Fruit fly (Drosophila melanogaster): ENCODE results near the gene Prp4k.

The Prp4k gene

dm6 chr3L:223019-223902 lies 12.0 kb upstream of the Prp4k start, which contains the start of the genes pyx and CG33229 (continued):
- TF ChIP-seq Hr3 (GFP tag; optimal IDR thresholded peaks at IDR 0.05), result peak; percentile 87
- TF ChIP-seq ewg (GFP tag; optimal IDR thresholded peaks at IDR 0.05), result peak; percentile 66
- no peak for TF ChIP-seq vnd (GFP tag; IDR thresholded peaks at IDR 0.05; ENCODE audit: partially characterized antibody)
- TF ChIP-seq eyg (GFP tag; optimal IDR thresholded peaks at IDR 0.05), result peak; percentile 48
- TF ChIP-seq CG4617 (GFP tag; optimal IDR thresholded peaks at IDR 0.05; ENCODE audit: borderline replicate concordance), result peak; percentile 63
- TF ChIP-seq CG3407 (GFP tag; optimal IDR thresholded peaks at IDR 0.05), result peak; percentile 58
- TF ChIP-seq CG11093 (GFP tag; IDR thresholded peaks at IDR 0.05), result peak; percentile 75
- peak; percentile 14 for TF ChIP-seq CrebB (tag; optimal IDR thresholded peaks at IDR 0.05)
- TF ChIP-seq CG16779 (GFP tag; IDR thresholded peaks at IDR 0.05), result peak; percentile 85
- TF ChIP-seq CG12744 (GFP tag; optimal IDR thresholded peaks at IDR 0.05), result peak; percentile 75
- no peak for TF ChIP-seq Blimp-1 (GFP tag; optimal IDR thresholded peaks at IDR 0.05)
- peak; percentile 80 for TF ChIP-seq Atf3 (GFP tag; optimal IDR thresholded peaks at IDR 0.05)
- no peak for TF ChIP-seq CG7271 (tag; optimal IDR thresholded peaks at IDR 0.05)
- TF ChIP-seq vfl (GFP tag; optimal IDR thresholded peaks at IDR 0.05), result peak; percentile 85
- TF ChIP-seq toy (GFP tag; IDR thresholded peaks at IDR 0.05), result peak; percentile 55; the same call in 1 of the 2 replicates
- TF ChIP-seq lilli (GFP tag; optimal IDR thresholded peaks at IDR 0.05), result peak; percentile 92
- peak; percentile 85 for TF ChIP-seq CG8924 (tag; optimal IDR thresholded peaks at IDR 0.05)
- peak; percentile 17 for TF ChIP-seq CG31365 (tag; optimal IDR thresholded peaks at IDR 0.05)
- TF ChIP-seq CG5953 (GFP tag; IDR thresholded peaks at IDR 0.05), result peak; percentile 69
- TF ChIP-seq CG34376 (GFP tag; optimal IDR thresholded peaks at IDR 0.05), result peak; percentile 54
- peak; percentile 91 for TF ChIP-seq Abd-B (GFP tag; optimal IDR thresholded peaks at IDR 0.05)
- TF ChIP-seq CG3726 (GFP tag; IDR thresholded peaks at IDR 0.05), result 0 out of 3 replicates have a peak, but pooled peaks have one; percentile 56
- no peak for TF ChIP-seq jing (GFP tag; optimal IDR thresholded peaks at IDR 0.05)
- TF ChIP-seq CG13296 (GFP tag; optimal IDR thresholded peaks at IDR 0.05), result peak; percentile 77
- TF ChIP-seq abd-A (tag; optimal IDR thresholded peaks at IDR 0.05), result no peak
- no peak for TF ChIP-seq otp (GFP tag; IDR thresholded peaks at IDR 0.05)
- peak; percentile 87 for TF ChIP-seq CG7372 (GFP tag; IDR thresholded peaks at IDR 0.05)
- peak; percentile 72 for TF ChIP-seq stc (GFP tag; IDR thresholded peaks at IDR 0.05)
- peak; percentile 73 for TF ChIP-seq schlank (tag; optimal IDR thresholded peaks at IDR 0.05)
- peak; percentile 90 for TF ChIP-seq tio (GFP tag; optimal IDR thresholded peaks at IDR 0.05)
- TF ChIP-seq zfh2 (GFP tag; optimal IDR thresholded peaks at IDR 0.05), result peak; percentile 94
- TF ChIP-seq Dref (GFP tag; IDR thresholded peaks at IDR 0.05), result peak; percentile 34
- TF ChIP-seq nom (GFP tag; optimal IDR thresholded peaks at IDR 0.05), result peak; percentile 7
- no peak; the same call in 1 of the 2 replicates for TF ChIP-seq Gsc (GFP tag; IDR thresholded peaks at IDR 0.05)
- peak; percentile 89 for TF ChIP-seq CG12659 (GFP tag; optimal IDR thresholded peaks at IDR 0.05)
- peak; percentile 82 for TF ChIP-seq Max (GFP tag; optimal IDR thresholded peaks at IDR 0.05)
- peak; percentile 79 for TF ChIP-seq sisA (GFP tag; IDR thresholded peaks at IDR 0.05)
- peak; percentile 96 for TF ChIP-seq CG2120 (GFP tag; optimal IDR thresholded peaks at IDR 0.05)
- peak; percentile 73 for TF ChIP-seq danr (GFP tag; IDR thresholded peaks at IDR 0.05)
- no peak for TF ChIP-seq corto (GFP tag; optimal IDR thresholded peaks at IDR 0.05)
- TF ChIP-seq Awh (GFP tag; IDR thresholded peaks at IDR 0.05), result peak; percentile 20; the same call in 1 of the 2 replicates
- peak; percentile 87 for TF ChIP-seq CG12391 (tag; optimal IDR thresholded peaks at IDR 0.05)
- peak; percentile 37 for TF ChIP-seq BEAF-32 (GFP tag; optimal IDR thresholded peaks at IDR 0.05)
- TF ChIP-seq hkb (optimal IDR thresholded peaks at IDR 0.05), result peak; percentile 83
- TF ChIP-seq hkb (GFP tag; IDR thresholded peaks at IDR 0.05), result peak; percentile 68
- TF ChIP-seq bcd (GFP tag; optimal IDR thresholded peaks at IDR 0.05), result peak; percentile 86
- peak; percentile 87 for TF ChIP-seq Oli (tag; optimal IDR thresholded peaks at IDR 0.05)
- peak; percentile 56 for TF ChIP-seq CG3838 (GFP tag; optimal IDR thresholded peaks at IDR 0.05)
- peak; percentile 66 for TF ChIP-seq CG8089 (GFP tag; optimal IDR thresholded peaks at IDR 0.05)

Data from whole organism, embryonic.